Worm (Caenorhabditis elegans): ENCODE results near the gene Y105C5B.3.

Y105C5B.3 gene

ce11 chrIV:15880114-15880513 is 3.9 kb upstream of the Y105C5B.3 start:
- TF ChIP-seq unc-30 (tag; optimal IDR thresholded peaks at IDR 0.05) (no peak), zag-1 (tag; optimal IDR thresholded peaks at IDR 0.05) (no peak), sup-37 (GFP tag; optimal IDR thresholded peaks at IDR 0.05) (no peak), lin-13 (GFP tag; optimal IDR thresholded peaks at IDR 0.05) (no peak), nhr-84 (tag; optimal IDR thresholded peaks at IDR 0.05) (no peak), nhr-28 (tag; optimal IDR thresholded peaks at IDR 0.05) (no peak), elt-3 (tag; optimal IDR thresholded peaks at IDR 0.05) (no peak), tbx-2 (tag; optimal IDR thresholded peaks at IDR 0.05) (no peak), efl-3 (GFP tag; optimal IDR thresholded peaks at IDR 0.05) (no peak), alr-1 (tag; optimal IDR thresholded peaks at IDR 0.05; ENCODE audit: borderline replicate concordance) (no peak)

- TF ChIP-seq aha-1 (tag; optimal IDR thresholded peaks at IDR 0.05) (no peak), nhr-47 (tag; optimal IDR thresholded peaks at IDR 0.05) (no peak), elt-2 (tag; optimal IDR thresholded peaks at IDR 0.05) (no peak), pax-3 (tag; optimal IDR thresholded peaks at IDR 0.05) (no peak), Y116A8C.19 (tag; optimal IDR thresholded peaks at IDR 0.05; ENCODE audit: borderline replicate concordance) (no peak), lsy-2 (tag; optimal IDR thresholded peaks at IDR 0.05) (no peak), grh-1 (GFP tag; IDR thresholded peaks at IDR 0.05) (no peak), rnt-1 (tag; optimal IDR thresholded peaks at IDR 0.05) (no peak), mab-9 (GFP tag; IDR thresholded peaks at IDR 0.05) (no peak), skn-1 (tag; optimal IDR thresholded peaks at IDR 0.05) (no peak), C34B4.2 (tag; optimal IDR thresholded peaks at IDR 0.05) (no peak), lin-35 (GFP tag; optimal IDR thresholded peaks at IDR 0.05) (no peak), hlh-17 (GFP tag; optimal IDR thresholded peaks at IDR 0.05; ENCODE audit: borderline replicate concordance) (no peak), lin-15B (tag; optimal IDR thresholded peaks at IDR 0.05) (no peak), ceh-90 (tag; optimal IDR thresholded peaks at IDR 0.05) (no peak)
These were observed 10.1 kb downstream of the Y105C5B.3 start, which contains the start of gene srv-14 for ce11 chrIV:15894133-15894532. Gene srv-14 (minus strand): TSS chrIV:15894233.

- no peak for TF ChIP-seq lin-15B (tag; optimal IDR thresholded peaks at IDR 0.05)
- no peak for TF ChIP-seq nhr-19 (GFP tag; conservative IDR thresholded peaks at IDR 0.05)
- no peak for TF ChIP-seq fos-1 (tag; optimal IDR thresholded peaks at IDR 0.05)
- no peak for TF ChIP-seq alr-1 (tag; optimal IDR thresholded peaks at IDR 0.05; ENCODE audit: borderline replicate concordance)
- TF ChIP-seq Y116A8C.19 (tag; optimal IDR thresholded peaks at IDR 0.05; ENCODE audit: borderline replicate concordance), result no peak
- TF ChIP-seq fkh-4 (tag; optimal IDR thresholded peaks at IDR 0.05; ENCODE audit: borderline replicate concordance), result no peak
- no peak for TF ChIP-seq elt-2 (tag; optimal IDR thresholded peaks at IDR 0.05)
- TF ChIP-seq egl-27 (tag; optimal IDR thresholded peaks at IDR 0.05), result no peak
- TF ChIP-seq unc-30 (tag; optimal IDR thresholded peaks at IDR 0.05), result no peak
- no peak for TF ChIP-seq ama-1 (optimal IDR thresholded peaks at IDR 0.05)
- TF ChIP-seq jun-1 (tag; optimal IDR thresholded peaks at IDR 0.05), result no peak
- no peak for TF ChIP-seq C04F5.9 (tag; optimal IDR thresholded peaks at IDR 0.05)
- no peak for TF ChIP-seq hpl-2 (GFP tag; optimal IDR thresholded peaks at IDR 0.05)
- TF ChIP-seq sup-37 (GFP tag; optimal IDR thresholded peaks at IDR 0.05), result no peak
- TF ChIP-seq fkh-10 (GFP tag; optimal IDR thresholded peaks at IDR 0.05), result no peak
- TF ChIP-seq nhr-11 (tag; optimal IDR thresholded peaks at IDR 0.05), result no peak
- no peak for TF ChIP-seq nhr-76 (tag; optimal IDR thresholded peaks at IDR 0.05)
- TF ChIP-seq nhr-71 (tag; optimal IDR thresholded peaks at IDR 0.05), result no peak
- no peak for TF ChIP-seq ceh-90 (tag; optimal IDR thresholded peaks at IDR 0.05)
These were observed 10.8 kb downstream of the Y105C5B.3 start for ce11 chrIV:15894819-15895218.

ce11 chrIV:15895861-15896260 is 11.8 kb downstream of the Y105C5B.3 start:
- TF ChIP-seq mab-9 (GFP tag; IDR thresholded peaks at IDR 0.05) (peak; percentile 59; the same call in 1 of the 2 replicates), unc-98 (GFP tag; IDR thresholded peaks at IDR 0.05) (peak; percentile 64)

All from whole organism, L1 larva.